Fruit fly (Drosophila melanogaster) whole organism, embryonic: ENCODE results near the gene dlp.

Source experiments
- CG17568 ChIP-seq: fragments of 200-800 bp; sonication (Bioruptor generic); optimal IDR thresholded peaks from 2 replicates; lab custom pipeline; 2018; ENCODE audit warnings: missing biosample characterization, mild to moderate bottlenecking, missing genetic modification characterization, moderate library complexity
- CG2199 ChIP-seq: fragments of 200-800 bp; sonication (Bioruptor generic); IDR thresholded peaks from 3 replicates; pipeline ENCODE4 v1.3.6; 2022; ENCODE audit warnings: missing biosample characterization, missing genetic modification characterization
- CG4424 ChIP-seq: fragments of 200-800 bp; sonication (Bioruptor generic); optimal IDR thresholded peaks from 3 replicates; lab custom pipeline; 2016; ENCODE audit warnings: missing biosample characterization, missing genetic modification characterization
- az2 ChIP-seq: fragments of 200-800 bp; sonication (Bioruptor generic); optimal IDR thresholded peaks from 3 replicates; lab custom pipeline; 2016; ENCODE audit warnings: missing biosample characterization, missing genetic modification characterization
- h ChIP-seq: fragments of >200 bp; optimal IDR thresholded peaks from 2 replicates; lab custom pipeline; 2017
- kah ChIP-seq: fragments of 200-800 bp; sonication (Bioruptor generic); optimal IDR thresholded peaks from 2 replicates; lab custom pipeline; 2018; ENCODE audit warnings: missing biosample characterization, mild to moderate bottlenecking, missing genetic modification characterization
- nmo ChIP-seq: fragments of 200-800 bp; sonication (Bioruptor generic); optimal IDR thresholded peaks from 2 replicates; lab custom pipeline; 2018; ENCODE audit warnings: missing biosample characterization, mild to moderate bottlenecking, missing genetic modification characterization, moderate library complexity

dm6 chr3L:14668638-14669037 is 36.2 kb downstream of the dlp start:
- TF ChIP-seq kah (no peak), nmo (GFP tag; lab: Kevin White, UChicago) (no peak), CG4424 (GFP tag; lab: Kevin White, UChicago) (no peak), CG2199 (peak; percentile 86; the same call in 2 of the 3 replicates), CG17568 (no peak), az2 (GFP tag; lab: Kevin White, UChicago) (no peak), h (lab: Kevin White, UChicago) (no peak)
